Worm (Caenorhabditis elegans) whole organism, L1 larva: ENCODE results near the gene fbxc-31.

Source experiments
- fos-1 ChIP-seq: fragments of 150-350 bp; optimal IDR thresholded peaks from 2 replicates; lab custom pipeline; 2014; ENCODE audit warnings: missing biosample characterization, missing genetic modification characterization
- hlh-17 ChIP-seq: fragments of 200-800 bp; sonication (Bioruptor generic); optimal IDR thresholded peaks from 2 replicates; lab custom pipeline; 2018; ENCODE audit warnings: missing genetic modification characterization, mild to moderate bottlenecking, missing compliant biosample characterization, moderate library complexity, borderline replicate concordance
- irx-1 ChIP-seq: sonication (generic microtip); optimal IDR thresholded peaks from 2 replicates; lab custom pipeline; 2016; ENCODE audit warnings: missing genetic modification characterization, missing compliant biosample characterization
- lsy-2 ChIP-seq, 2 experiments: fragments of 150-350 bp; optimal IDR thresholded peaks; 2 replicates each; lab custom pipeline; 2014; ENCODE audit warnings: missing biosample characterization in 2 of 2, missing genetic modification characterization in 2 of 2
- unc-62 ChIP-seq: fragments of 150-350 bp; optimal IDR thresholded peaks from 2 replicates; lab custom pipeline; 2014; ENCODE audit warnings: missing biosample characterization, missing genetic modification reagents, missing genetic modification characterization
- unc-86 ChIP-seq: sonication (generic microtip); optimal IDR thresholded peaks from 2 replicates; lab custom pipeline; 2016; ENCODE audit warnings: missing genetic modification characterization, missing compliant biosample characterization
- zag-1 ChIP-seq: fragments of 150-350 bp; optimal IDR thresholded peaks from 2 replicates; lab custom pipeline; 2014; ENCODE audit warnings: missing biosample characterization, missing genetic modification characterization

DNA sequence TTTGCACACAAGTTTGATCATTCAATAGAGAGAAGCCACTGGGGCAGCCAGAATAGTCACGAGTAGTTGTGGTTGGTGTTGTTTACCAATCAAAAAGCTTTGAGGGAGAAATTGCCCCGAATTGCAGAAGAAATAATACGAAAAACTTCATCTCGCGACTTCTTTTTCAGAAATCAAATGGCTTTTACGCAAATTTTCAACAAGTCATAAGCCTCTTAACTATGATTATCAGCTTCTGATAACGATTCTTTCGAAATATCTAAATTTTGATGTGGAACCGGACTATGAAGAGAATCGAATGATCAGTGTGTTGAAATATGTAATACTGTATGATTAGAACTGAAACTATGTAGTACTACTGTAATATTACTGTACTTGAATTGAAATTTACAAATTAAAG is 8.5 kb downstream of the fbxc-31 start:
- TF ChIP-seq unc-86 (no peak), unc-62 (GFP tag; lab: Kevin White, UChicago) (no peak), lsy-2 (tag; optimal IDR thresholded peaks at IDR 0.05; lab: Kevin White, UChicago) (no peak), zag-1 (tag; lab: Kevin White, UChicago) (no peak), hlh-17 (GFP tag; lab: Kevin White, UChicago) (no peak), irx-1 (tag; lab: Kevin White, UChicago) (no peak), fos-1 (tag; lab: Kevin White, UChicago) (no peak)
